Worm (Caenorhabditis elegans) whole organism, L1 larva: ENCODE measurements around the gene cfim-2.
A peak's percentile ranks its signal among the peaks of the same experiment; 100 is the strongest.

Experiments used
- C04F5.9 ChIP-seq: sonication (generic microtip); optimal IDR thresholded peaks from 2 replicates; lab custom pipeline; 2016; ENCODE audit warnings: missing genetic modification characterization, missing compliant biosample characterization
- C16A3.4 ChIP-seq: fragments of 150-350 bp; optimal IDR thresholded peaks from 2 replicates; lab custom pipeline; 2014; ENCODE audit warnings: missing biosample characterization, missing genetic modification characterization
- Y116A8C.19 ChIP-seq: sonication (generic microtip); optimal IDR thresholded peaks from 2 replicates; lab custom pipeline; 2016; ENCODE audit warnings: missing compliant biosample characterization, missing genetic modification characterization, borderline replicate concordance
- aha-1 ChIP-seq: fragments of 150-350 bp; optimal IDR thresholded peaks from 2 replicates; lab custom pipeline; 2014; ENCODE audit warnings: missing biosample characterization, missing genetic modification characterization
- aly-2 ChIP-seq: fragments of 150-350 bp; optimal IDR thresholded peaks from 2 replicates; lab custom pipeline; 2014; ENCODE audit warnings: missing biosample characterization, missing genetic modification characterization
- ceh-8 ChIP-seq: fragments of 200-800 bp; sonication (Bioruptor generic); optimal IDR thresholded peaks from 2 replicates; lab custom pipeline; 2018; ENCODE audit warnings: mild to moderate bottlenecking, missing genetic modification characterization, moderate library complexity, missing compliant biosample characterization
- ceh-82 ChIP-seq, 3 experiments: fragments of 150-350 bp in 1 of 3; sonication (generic microtip) in 2 of 3; optimal IDR thresholded peaks; 2 replicates each; lab custom pipeline; 2014 to 2017; ENCODE audit warnings: missing biosample characterization in 3 of 3, missing genetic modification characterization in 3 of 3
- ceh-88 ChIP-seq: fragments of 200-800 bp; sonication (Bioruptor generic); IDR thresholded peaks from 2 replicates; pipeline ENCODE4 v1.3.6; 2022; ENCODE audit warnings: missing genetic modification characterization, missing compliant biosample characterization
- ceh-90 ChIP-seq: sonication (generic microtip); optimal IDR thresholded peaks from 2 replicates; lab custom pipeline; 2016; ENCODE audit warnings: missing genetic modification characterization, missing compliant biosample characterization
- ces-1 ChIP-seq: fragments of 150-350 bp; optimal IDR thresholded peaks from 2 replicates; lab custom pipeline; 2014; ENCODE audit warnings: missing biosample characterization, missing genetic modification reagents, missing genetic modification characterization
- dsc-1 ChIP-seq: sonication (generic microtip); optimal IDR thresholded peaks from 2 replicates; lab custom pipeline; 2016; ENCODE audit warnings: mild to moderate bottlenecking, missing genetic modification characterization, missing compliant biosample characterization
- efl-1 ChIP-seq, 4 experiments: fragments of 150-350 bp; optimal IDR thresholded peaks in 3 of 4; peaks in 1 of 4; 1 replicate in 1 of 4; 2 replicates in 3 of 4; lab custom pipeline; 2014; ENCODE audit warnings: missing biosample characterization in 2 of 4, missing genetic modification characterization in 2 of 4, missing genetic modification reagents in 2 of 4
- egl-13 ChIP-seq: sonication (generic microtip); optimal IDR thresholded peaks from 2 replicates; lab custom pipeline; 2016; ENCODE audit warnings: missing genotype, missing genetic modification reagents, missing genetic modification characterization, missing compliant biosample characterization
- elt-2 ChIP-seq: sonication (generic microtip); optimal IDR thresholded peaks from 2 replicates; lab custom pipeline; 2016; ENCODE audit warnings: missing genetic modification characterization, mild to moderate bottlenecking, inconsistent platforms, missing compliant biosample characterization, missing genetic modification reagents
- elt-3 ChIP-seq, 6 experiments: fragments of 150-350 bp in 1 of 6; sonication (generic microtip); optimal IDR thresholded peaks; 2 replicates each; lab custom pipeline; 2017 to 2018; ENCODE audit warnings: missing biosample characterization in 6 of 6, missing genetic modification characterization in 6 of 6, inconsistent platforms in 1 of 6
- fkh-10 ChIP-seq: sonication (generic microtip); optimal IDR thresholded peaks from 2 replicates; lab custom pipeline; 2017; ENCODE audit warnings: missing biosample characterization, missing genetic modification reagents, missing genetic modification characterization
- fkh-4 ChIP-seq: sonication (generic microtip); optimal IDR thresholded peaks from 2 replicates; lab custom pipeline; 2016; ENCODE audit warnings: missing compliant biosample characterization, missing genetic modification characterization, borderline replicate concordance
- fkh-8 ChIP-seq: sonication (generic microtip); optimal IDR thresholded peaks from 2 replicates; lab custom pipeline; 2016; ENCODE audit warnings: mild to moderate bottlenecking, missing genetic modification characterization, missing compliant biosample characterization
- grh-1 ChIP-seq: fragments of 200-800 bp; sonication (Bioruptor generic); IDR thresholded peaks from 2 replicates; pipeline ENCODE4 v1.3.6; 2022; ENCODE audit warnings: missing genetic modification reagents, missing genetic modification characterization, missing compliant biosample characterization
- irx-1 ChIP-seq: sonication (generic microtip); optimal IDR thresholded peaks from 2 replicates; lab custom pipeline; 2016; ENCODE audit warnings: missing genetic modification characterization, missing compliant biosample characterization
- isw-1 ChIP-seq: fragments of 200-800 bp; sonication (Bioruptor generic); IDR thresholded peaks from 2 replicates; pipeline ENCODE4 v1.3.6; 2022; ENCODE audit warnings: missing genetic modification characterization, missing compliant biosample characterization
- lin-13 ChIP-seq: fragments of 150-350 bp; optimal IDR thresholded peaks from 2 replicates; lab custom pipeline; 2014; ENCODE audit warnings: missing biosample characterization, missing genetic modification reagents, missing genetic modification characterization
- lin-14 ChIP-seq: fragments of 200-800 bp; sonication (Bioruptor generic); optimal IDR thresholded peaks from 2 replicates; lab custom pipeline; 2018; ENCODE audit warnings: mild to moderate bottlenecking, missing genetic modification characterization, moderate library complexity, missing compliant biosample characterization
- lin-35 ChIP-seq, 2 experiments: fragments of 150-350 bp; optimal IDR thresholded peaks; 2 replicates each; lab custom pipeline; 2014; ENCODE audit warnings: missing biosample characterization in 2 of 2, missing genetic modification characterization in 2 of 2, missing genetic modification reagents in 2 of 2
- lsy-2 ChIP-seq, 2 experiments: fragments of 150-350 bp; optimal IDR thresholded peaks; 2 replicates each; lab custom pipeline; 2014; ENCODE audit warnings: missing biosample characterization in 2 of 2, missing genetic modification characterization in 2 of 2
- mdl-1 ChIP-seq, 2 experiments: fragments of 150-350 bp; optimal IDR thresholded peaks; 2 replicates each; lab custom pipeline; 2014 to 2017; ENCODE audit warnings: missing biosample characterization in 2 of 2, missing genetic modification characterization in 2 of 2, inconsistent platforms in 1 of 2
- mef-2 ChIP-seq: fragments of 150-350 bp; optimal IDR thresholded peaks from 2 replicates; lab custom pipeline; 2014; ENCODE audit warnings: missing biosample characterization, missing genetic modification characterization
- mep-1 ChIP-seq: fragments of 150-350 bp; optimal IDR thresholded peaks from 2 replicates; lab custom pipeline; 2014; ENCODE audit warnings: missing biosample characterization, missing genetic modification characterization
- nhr-12 ChIP-seq: sonication (generic microtip); optimal IDR thresholded peaks from 2 replicates; lab custom pipeline; 2017; ENCODE audit warnings: missing biosample characterization, missing genetic modification characterization
- nhr-237 ChIP-seq: fragments of 150-350 bp; optimal IDR thresholded peaks from 2 replicates; lab custom pipeline; 2014; ENCODE audit warnings: missing biosample characterization, missing genetic modification characterization
- nhr-28 ChIP-seq: fragments of 150-350 bp; optimal IDR thresholded peaks from 2 replicates; lab custom pipeline; 2014; ENCODE audit warnings: missing biosample characterization, missing genetic modification characterization
- nhr-76 ChIP-seq: sonication (generic microtip); optimal IDR thresholded peaks from 2 replicates; lab custom pipeline; 2017; ENCODE audit warnings: missing biosample characterization, missing genetic modification characterization
- nhr-84 ChIP-seq: sonication (generic microtip); optimal IDR thresholded peaks from 2 replicates; lab custom pipeline; 2017; ENCODE audit warnings: missing biosample characterization, missing genetic modification characterization
- nhr-90 ChIP-seq: sonication (generic microtip); optimal IDR thresholded peaks from 2 replicates; lab custom pipeline; 2016; ENCODE audit warnings: mild to moderate bottlenecking, missing genetic modification characterization, missing compliant biosample characterization; ENCODE audit not compliant: poor library complexity
- pqm-1 ChIP-seq: sonication (generic microtip); optimal IDR thresholded peaks from 3 replicates; lab custom pipeline; 2017; ENCODE audit warnings: missing biosample characterization, missing genetic modification characterization
- rnt-1 ChIP-seq: sonication (generic microtip); optimal IDR thresholded peaks from 2 replicates; lab custom pipeline; 2016; ENCODE audit warnings: mild to moderate bottlenecking, missing genetic modification characterization, moderate library complexity, missing compliant biosample characterization
- snu-23 ChIP-seq: sonication (generic microtip); optimal IDR thresholded peaks from 2 replicates; lab custom pipeline; 2016; ENCODE audit warnings: missing genetic modification characterization, missing compliant biosample characterization
- sox-4 ChIP-seq: sonication (generic microtip); optimal IDR thresholded peaks from 2 replicates; lab custom pipeline; 2016; ENCODE audit warnings: missing genetic modification characterization, missing compliant biosample characterization
- sptf-1 ChIP-seq: fragments of 150-350 bp; optimal IDR thresholded peaks from 2 replicates; lab custom pipeline; 2014; ENCODE audit warnings: missing biosample characterization, missing genetic modification characterization
- sup-37 ChIP-seq: fragments of 200-800 bp; sonication (Bioruptor generic); optimal IDR thresholded peaks from 2 replicates; lab custom pipeline; 2018; ENCODE audit warnings: mild to moderate bottlenecking, missing genetic modification characterization, missing compliant biosample characterization
- tlp-1 ChIP-seq: fragments of 150-350 bp; optimal IDR thresholded peaks from 2 replicates; lab custom pipeline; 2014; ENCODE audit warnings: missing biosample characterization, missing genetic modification characterization
- unc-130 ChIP-seq: fragments of 150-350 bp; optimal IDR thresholded peaks from 2 replicates; lab custom pipeline; 2017; ENCODE audit warnings: missing biosample characterization, missing genetic modification characterization, inconsistent platforms
- unc-30 ChIP-seq: sonication (generic microtip); optimal IDR thresholded peaks from 2 replicates; lab custom pipeline; 2017; ENCODE audit warnings: missing biosample characterization, missing genetic modification characterization
- unc-98 ChIP-seq: fragments of 200-800 bp; sonication (Bioruptor generic); IDR thresholded peaks from 2 replicates; pipeline ENCODE4 v1.3.6; 2022; ENCODE audit warnings: missing genetic modification characterization, missing compliant biosample characterization
- xbp-1 ChIP-seq: sonication (generic microtip); optimal IDR thresholded peaks from 2 replicates; lab custom pipeline; 2016; ENCODE audit warnings: missing genetic modification characterization, missing compliant biosample characterization
- zip-4 ChIP-seq: fragments of 200-800 bp; sonication (Bioruptor generic); optimal IDR thresholded peaks from 2 replicates; lab custom pipeline; 2018; ENCODE audit warnings: mild to moderate bottlenecking, missing genetic modification characterization, moderate library complexity, missing compliant biosample characterization
- ztf-11 ChIP-seq, 2 experiments: sonication (generic microtip); optimal IDR thresholded peaks; 2 replicates each; lab custom pipeline; 2016 to 2017; ENCODE audit warnings: missing genetic modification characterization in 2 of 2, missing biosample characterization in 1 of 2, missing compliant biosample characterization in 1 of 2
- ztf-4 ChIP-seq: fragments of 150-350 bp; optimal IDR thresholded peaks from 2 replicates; lab custom pipeline; 2014; ENCODE audit warnings: missing biosample characterization, missing genetic modification characterization

cfim-2 gene

ce11 chrIV:8933575-8933974 is 7.5 kb downstream of the cfim-2 start, which contains the start of gene D1046.4:
D1046.4 (plus strand) TSS chrIV:8933875.
- TF ChIP-seq zip-4 (no peak), lin-35 (GFP tag; optimal IDR thresholded peaks at IDR 0.05; lab: Kevin White, UChicago) (no peak), ztf-4 (tag; lab: Kevin White, UChicago) (no peak), ceh-8 (no peak), elt-3 (tag; optimal IDR thresholded peaks at IDR 0.05; lab: Kevin White, UChicago) (no peak)

- TF ChIP-seq nhr-237 (tag; lab: Kevin White, UChicago) (no peak), fkh-10 (peak; percentile 17), lin-14 (GFP tag; lab: Kevin White, UChicago) (peak; percentile 45)
Measured at ce11 chrIV:8943430-8943829, 17.3 kb downstream of the cfim-2 start.

- TF ChIP-seq fkh-4 (tag; lab: Kevin White, UChicago) (no peak), nhr-90 (tag; lab: Kevin White, UChicago) (no peak), nhr-76 (tag; lab: Kevin White, UChicago) (no peak), C04F5.9 (tag; lab: Kevin White, UChicago) (no peak), lsy-2 (tag; optimal IDR thresholded peaks at IDR 0.05; lab: Kevin White, UChicago) (peak; percentile 31 to 62), elt-2 (tag; lab: Kevin White, UChicago) (no peak), zip-4 (no peak), unc-30 (tag; lab: Kevin White, UChicago) (no peak), lin-14 (GFP tag; lab: Kevin White, UChicago) (peak; percentile 94), lin-13 (GFP tag; lab: Kevin White, UChicago) (no peak), mep-1 (tag; lab: Kevin White, UChicago) (peak; percentile 47), nhr-28 (tag; lab: Kevin White, UChicago) (no peak), nhr-237 (tag; lab: Kevin White, UChicago) (no peak), dsc-1 (tag; lab: Kevin White, UChicago) (peak; percentile 76), aha-1 (tag; lab: Kevin White, UChicago) (no peak), snu-23 (peak; percentile 52), egl-13 (peak; percentile 23), C16A3.4 (tag; lab: Kevin White, UChicago) (no peak), mdl-1 (tag; optimal IDR thresholded peaks at IDR 0.05; lab: Kevin White, UChicago) (peak in 1 of 2 experiments; percentile 52), pqm-1 (no peak), isw-1 (GFP tag; lab: Robert Waterston, UW) (peak; percentile 20; the same call in 1 of the 2 replicates), Y116A8C.19 (tag; lab: Kevin White, UChicago) (no peak), ztf-4 (tag; lab: Kevin White, UChicago) (no peak), nhr-12 (tag; lab: Kevin White, UChicago) (no peak), sptf-1 (tag; lab: Kevin White, UChicago) (no peak), fkh-8 (tag; lab: Kevin White, UChicago) (peak; percentile 73), unc-130 (tag; lab: Kevin White, UChicago) (peak; percentile 30), sox-4 (tag; lab: Kevin White, UChicago) (no peak), unc-98 (GFP tag; lab: Robert Waterston, UW) (no peak), nhr-84 (tag; lab: Kevin White, UChicago) (no peak), ces-1 (no peak), grh-1 (GFP tag; lab: Robert Waterston, UW) (no peak), ceh-8 (peak; percentile 86), mef-2 (tag; lab: Kevin White, UChicago) (no peak), sup-37 (GFP tag; lab: Kevin White, UChicago) (peak; percentile 24), ztf-11 (tag; optimal IDR thresholded peaks at IDR 0.05; lab: Kevin White, UChicago) (peak in 1 of 2 experiments; percentile 29), ceh-88 (GFP tag; lab: Robert Waterston, UW) (no peak), irx-1 (tag; lab: Kevin White, UChicago) (peak; percentile 32), tlp-1 (tag; lab: Kevin White, UChicago) (no peak), ceh-82 (tag; optimal IDR thresholded peaks at IDR 0.05; lab: Kevin White, UChicago) (peak in 1 of 3 experiments; percentile 19), rnt-1 (tag; lab: Kevin White, UChicago) (peak; percentile 64), xbp-1 (tag; lab: Kevin White, UChicago) (peak; percentile 50), aly-2 (no peak), efl-1 (optimal IDR thresholded peaks at IDR 0.05; lab: Kevin White, UChicago) (peak in 1 of 2 experiments; percentile 33), efl-1 (GFP tag; optimal IDR thresholded peaks at IDR 0.05 in 1 of 2; lab: Kevin White, UChicago) (peak; percentile 17 to 32), fkh-10 (no peak), ceh-90 (tag; lab: Kevin White, UChicago) (no peak)
Measured at ce11 chrIV:8947146-8947545, 21.0 kb downstream of the cfim-2 start.
